Worm (Caenorhabditis elegans): ENCODE data around the gene C50F7.5.

DNA sequence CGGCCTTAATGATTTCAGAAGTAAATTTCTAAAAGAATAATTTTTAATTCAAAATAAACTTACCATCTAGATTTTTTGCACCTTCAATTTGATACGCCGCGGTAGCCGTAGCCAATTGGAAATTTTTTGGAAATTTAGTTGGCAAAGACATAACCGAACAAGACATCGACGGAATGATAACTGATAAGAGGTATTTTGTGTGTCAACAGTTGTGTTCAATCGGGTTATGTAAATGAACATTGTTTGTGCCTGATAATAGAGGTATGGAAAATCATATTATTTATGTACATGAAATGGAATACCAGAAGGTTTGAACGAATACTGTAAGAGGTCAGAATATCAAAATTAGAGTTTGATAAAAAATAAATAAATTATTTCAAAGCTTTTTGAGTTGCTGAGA is 21.3 kb downstream of the C50F7.5 start, which contains the start of gene klo-1:
- TF ChIP-seq ztf-29 (GFP tag; IDR thresholded peaks at IDR 0.05) = no peak
- TF ChIP-seq T22C8.4 (GFP tag; IDR thresholded peaks at IDR 0.05) = no peak
- no peak for TF ChIP-seq med-1 (GFP tag; optimal IDR thresholded peaks at IDR 0.05; ENCODE audit: insufficient read depth)
- no peak for TF ChIP-seq ref-1 (GFP tag; conservative IDR thresholded peaks at IDR 0.05)
- no peak for TF ChIP-seq cog-1 (tag; optimal IDR thresholded peaks at IDR 0.05)
- no peak for TF ChIP-seq ztf-23 (GFP tag; IDR thresholded peaks at IDR 0.05)
